Worm (Caenorhabditis elegans): ENCODE results near the gene F01G12.18.

Gene F01G12.18

ce11 chrX:16432143-16432542 lies 33.9 kb upstream of the F01G12.18 start, which contains the start of gene F38E9.6:
TSS of gene F38E9.6 (plus strand) at chrX:16432443.
- no peak for TF ChIP-seq pha-4 (tag; optimal IDR thresholded peaks at IDR 0.05)
- TF ChIP-seq pat-9 (tag; optimal IDR thresholded peaks at IDR 0.05): no peak
- no peak for TF ChIP-seq sdc-2 (tag; optimal IDR thresholded peaks at IDR 0.05)
- no peak for TF ChIP-seq ztf-16 (tag; optimal IDR thresholded peaks at IDR 0.05)
- TF ChIP-seq sox-2 (GFP tag; IDR thresholded peaks at IDR 0.05): no peak
- no peak for TF ChIP-seq ceh-31 (tag; optimal IDR thresholded peaks at IDR 0.05)
- no peak for TF ChIP-seq hlh-8 (tag; optimal IDR thresholded peaks at IDR 0.05)

ce11 chrX:16418396-16418795 lies 20.1 kb upstream of the F01G12.18 start:
- TF ChIP-seq lim-6 (tag; optimal IDR thresholded peaks at IDR 0.05): no peak

- peak; percentile 2 for TF ChIP-seq ceh-31 (tag; optimal IDR thresholded peaks at IDR 0.05)
- TF ChIP-seq unc-3 (GFP tag; conservative IDR thresholded peaks at IDR 0.05): no peak
- TF ChIP-seq unc-3 (tag; optimal IDR thresholded peaks at IDR 0.05): no peak
- no peak for TF ChIP-seq lim-6 (tag; optimal IDR thresholded peaks at IDR 0.05)
Measured at ce11 chrX:16416790-16417330, 18.6 kb upstream of the F01G12.18 start, which contains the start of gene eat-17. TSS of gene eat-17 (minus strand) at chrX:16416840.

DNA sequence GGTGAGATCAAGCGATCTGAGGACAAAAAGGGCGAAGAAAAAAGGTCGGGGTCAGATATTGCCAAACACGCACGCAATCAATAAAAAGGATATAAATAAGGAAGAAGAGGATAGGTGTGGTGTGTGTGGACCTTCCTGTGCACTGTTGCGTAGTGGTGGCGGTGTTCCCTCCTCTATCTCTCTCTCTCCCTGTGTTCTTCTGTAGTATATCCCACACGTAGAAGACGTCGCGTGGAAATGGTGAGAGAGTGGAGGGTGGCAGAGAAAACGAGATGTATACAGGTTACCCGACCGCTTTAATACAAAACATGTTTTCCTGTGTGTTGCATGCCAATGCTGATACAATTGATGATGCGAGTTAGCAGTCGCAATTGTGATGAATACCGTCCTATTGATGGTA lies 16.3 kb upstream of the F01G12.18 start:
- TF ChIP-seq ceh-48 (tag; optimal IDR thresholded peaks at IDR 0.05) (no peak), sdc-2 (tag; optimal IDR thresholded peaks at IDR 0.05) (peak; percentile 25), tbx-2 (tag; optimal IDR thresholded peaks at IDR 0.05) (no peak), ref-2 (tag; optimal IDR thresholded peaks at IDR 0.05) (peak; percentile 27), pha-2 (tag; optimal IDR thresholded peaks at IDR 0.05) (no peak), pax-1 (tag; optimal IDR thresholded peaks at IDR 0.05) (no peak), F13H6.1 (tag; optimal IDR thresholded peaks at IDR 0.05) (no peak), ceh-31 (tag; optimal IDR thresholded peaks at IDR 0.05) (no peak), unc-42 (tag; optimal IDR thresholded peaks at IDR 0.05) (no peak), ceh-2 (tag; optimal IDR thresholded peaks at IDR 0.05) (no peak), lim-6 (tag; optimal IDR thresholded peaks at IDR 0.05) (no peak), sox-4 (tag; optimal IDR thresholded peaks at IDR 0.05) (no peak), odd-2 (tag; optimal IDR thresholded peaks at IDR 0.05) (no peak), T23F11.4 (GFP tag; optimal IDR thresholded peaks at IDR 0.05) (no peak), elt-2 (tag; optimal IDR thresholded peaks at IDR 0.05) (no peak), zip-5 (tag; optimal IDR thresholded peaks at IDR 0.05) (no peak), pha-4 (tag; optimal IDR thresholded peaks at IDR 0.05) (no peak)

DNA sequence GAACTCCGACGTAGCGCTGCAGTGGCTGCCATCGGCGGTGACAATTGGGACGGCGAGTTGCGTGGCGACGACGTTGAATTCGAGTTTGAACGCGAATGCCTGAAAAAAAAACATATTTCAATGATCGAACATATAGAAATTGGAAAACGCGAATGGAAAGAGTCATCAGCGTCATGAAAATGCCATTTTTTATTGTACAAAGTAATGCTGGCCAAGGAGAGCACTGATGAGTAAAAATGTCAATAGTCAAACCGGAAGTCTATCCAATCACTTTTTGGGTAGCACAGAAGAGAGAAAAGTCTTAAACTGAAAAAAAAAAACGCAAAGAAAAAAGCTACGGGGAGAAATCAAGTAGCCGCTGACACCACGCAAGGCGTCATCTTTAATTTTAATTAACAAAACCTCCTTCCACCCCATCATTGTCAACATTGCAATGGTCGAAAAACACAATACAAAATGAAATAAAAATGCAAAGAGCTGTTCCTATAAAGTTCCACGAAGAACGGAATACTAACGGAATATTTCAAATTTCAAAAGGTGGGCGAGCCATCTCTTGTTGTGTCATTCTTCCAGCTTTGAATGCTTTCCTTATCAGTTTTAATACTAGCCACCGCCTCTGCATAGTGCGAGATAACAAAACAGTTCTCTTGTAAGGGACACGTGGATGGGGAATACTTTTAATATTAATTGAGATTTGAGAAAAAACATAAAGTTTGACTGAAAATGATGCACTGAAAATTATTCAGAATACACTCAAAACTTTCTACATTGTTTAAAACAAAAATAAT lies 15.1 kb upstream of the F01G12.18 start:
- TF ChIP-seq elt-2 (tag; optimal IDR thresholded peaks at IDR 0.05) (peak; percentile 53), gmeb-2 (tag; optimal IDR thresholded peaks at IDR 0.05) (no peak)

ce11 chrX:16411985-16412384 lies 13.7 kb upstream of the F01G12.18 start:
- TF ChIP-seq lim-6 (tag; optimal IDR thresholded peaks at IDR 0.05): no peak
- no peak for TF ChIP-seq hlh-6 (tag; optimal IDR thresholded peaks at IDR 0.05)
- TF ChIP-seq ceh-2 (tag; optimal IDR thresholded peaks at IDR 0.05): no peak
- no peak for TF ChIP-seq ceh-19 (GFP tag; optimal IDR thresholded peaks at IDR 0.05)
- TF ChIP-seq ztf-16 (tag; optimal IDR thresholded peaks at IDR 0.05): no peak
- TF ChIP-seq K02D7.2 (tag; optimal IDR thresholded peaks at IDR 0.05): no peak
- TF ChIP-seq mec-3 (tag; optimal IDR thresholded peaks at IDR 0.05; ENCODE audit: borderline replicate concordance): no peak
- TF ChIP-seq unc-55 (GFP tag; optimal IDR thresholded peaks at IDR 0.05): no peak
- TF ChIP-seq nhr-11 (tag; optimal IDR thresholded peaks at IDR 0.05): no peak
- TF ChIP-seq ceh-45 (GFP tag; IDR thresholded peaks at IDR 0.05): no peak
- no peak for TF ChIP-seq ttx-3 (tag; optimal IDR thresholded peaks at IDR 0.05)
- TF ChIP-seq elt-4 (tag; optimal IDR thresholded peaks at IDR 0.05): no peak
- TF ChIP-seq ref-2 (tag; optimal IDR thresholded peaks at IDR 0.05): no peak
- no peak for TF ChIP-seq C38D4.7 (GFP tag; optimal IDR thresholded peaks at IDR 0.05)
- TF ChIP-seq ceh-18 (tag; optimal IDR thresholded peaks at IDR 0.05): no peak
- TF ChIP-seq C08G9.2 (tag; optimal IDR thresholded peaks at IDR 0.05): no peak
- TF ChIP-seq pha-2 (tag; optimal IDR thresholded peaks at IDR 0.05): no peak
